Fruit fly (Drosophila melanogaster) whole organism, embryonic: ENCODE results near the gene Bacc.

Experiments used
- Atf-2 ChIP-seq: fragments of 200-800 bp; sonication (Bioruptor generic); optimal IDR thresholded peaks from 2 replicates; lab custom pipeline; 2016; ENCODE audit warnings: missing biosample characterization, missing genetic modification characterization
- CG10979 ChIP-seq: fragments of 200-800 bp; sonication (Bioruptor generic); optimal IDR thresholded peaks from 2 replicates; lab custom pipeline; 2018; ENCODE audit warnings: missing biosample characterization, mild to moderate bottlenecking, missing genetic modification characterization, moderate library complexity
- CG11085 ChIP-seq: fragments of 200-800 bp; sonication (Bioruptor generic); IDR thresholded peaks from 2 replicates; pipeline ENCODE4 v1.3.6; 2022; ENCODE audit warnings: missing biosample characterization, missing genetic modification characterization
- CG12236 ChIP-seq: fragments of 200-800 bp; sonication (Bioruptor generic); optimal IDR thresholded peaks from 2 replicates; lab custom pipeline; 2016; ENCODE audit warnings: missing biosample characterization, missing genetic modification characterization
- CG12299 ChIP-seq: fragments of 200-800 bp; sonication (Bioruptor generic); optimal IDR thresholded peaks from 2 replicates; lab custom pipeline; 2018; ENCODE audit warnings: missing biosample characterization, mild to moderate bottlenecking, missing genetic modification characterization
- CG13287 ChIP-seq: fragments of 200-800 bp; sonication (Bioruptor generic); IDR thresholded peaks from 2 replicates; pipeline ENCODE4 v1.3.6; 2022; ENCODE audit warnings: missing biosample characterization, missing genetic modification characterization; ENCODE audit not compliant: partially characterized antibody
- CG13296 ChIP-seq: fragments of 200-800 bp; sonication (Bioruptor generic); optimal IDR thresholded peaks from 3 replicates; lab custom pipeline; 2018; ENCODE audit warnings: missing biosample characterization, mild to moderate bottlenecking, missing genetic modification characterization
- CG15514 ChIP-seq: fragments of 200-800 bp; sonication (Bioruptor generic); optimal IDR thresholded peaks from 3 replicates; lab custom pipeline; 2017; ENCODE audit warnings: missing biosample characterization, missing genetic modification characterization, mild to moderate bottlenecking, moderate library complexity, missing genetic modification reagents
- CG1603 ChIP-seq: fragments of 200-800 bp; sonication (Bioruptor generic); optimal IDR thresholded peaks from 2 replicates; lab custom pipeline; 2019; ENCODE audit warnings: missing biosample characterization, mild to moderate bottlenecking, missing genetic modification characterization, moderate library complexity
- CG16779 ChIP-seq: fragments of 200-800 bp; sonication (Bioruptor generic); IDR thresholded peaks from 2 replicates; pipeline ENCODE4 v1.3.6; 2022; ENCODE audit warnings: missing biosample characterization, missing genetic modification characterization
- CG17802 ChIP-seq: fragments of 200-800 bp; sonication (Bioruptor generic); optimal IDR thresholded peaks from 2 replicates; lab custom pipeline; 2018; ENCODE audit warnings: missing biosample characterization, mild to moderate bottlenecking, missing genetic modification characterization, moderate library complexity
- CG18011 ChIP-seq: fragments of 200-800 bp; sonication (Bioruptor generic); optimal IDR thresholded peaks from 2 replicates; lab custom pipeline; 2017; ENCODE audit warnings: missing biosample characterization, missing genetic modification characterization, mild to moderate bottlenecking, moderate library complexity, missing genotype
- CG18476 ChIP-seq: fragments of 200-800 bp; sonication (Bioruptor generic); optimal IDR thresholded peaks from 2 replicates; lab custom pipeline; 2016; ENCODE audit warnings: missing biosample characterization, mild to moderate bottlenecking, missing genetic modification characterization
- CG18599 ChIP-seq: fragments of 200-800 bp; sonication (Bioruptor generic); optimal IDR thresholded peaks from 3 replicates; lab custom pipeline; 2017; ENCODE audit warnings: missing biosample characterization, missing genetic modification characterization, mild to moderate bottlenecking, moderate library complexity, missing genetic modification reagents
- CG2202 ChIP-seq: fragments of 200-800 bp; sonication (Bioruptor generic); optimal IDR thresholded peaks from 2 replicates; lab custom pipeline; 2018; ENCODE audit warnings: missing biosample characterization, mild to moderate bottlenecking, missing genetic modification characterization
- CG32767 ChIP-seq: fragments of 200-800 bp; sonication (Bioruptor generic); IDR thresholded peaks from 2 replicates; pipeline ENCODE4 v1.3.6; 2022; ENCODE audit warnings: missing biosample characterization, missing genetic modification characterization
- CG3995 ChIP-seq: fragments of 200-800 bp; sonication (Bioruptor generic); optimal IDR thresholded peaks from 3 replicates; lab custom pipeline; 2016; ENCODE audit warnings: missing biosample characterization, missing genetic modification characterization
- CG4328 ChIP-seq: fragments of 200-800 bp; sonication (Bioruptor generic); optimal IDR thresholded peaks from 3 replicates; lab custom pipeline; 2017; ENCODE audit warnings: missing biosample characterization, missing genetic modification reagents, missing genetic modification characterization
- CG4820 ChIP-seq: fragments of 200-800 bp; sonication (Bioruptor generic); optimal IDR thresholded peaks from 3 replicates; lab custom pipeline; 2016; ENCODE audit warnings: missing biosample characterization, missing genetic modification characterization
- CG6683 ChIP-seq: fragments of 200-800 bp; sonication (Bioruptor generic); optimal IDR thresholded peaks from 2 replicates; lab custom pipeline; 2017; ENCODE audit warnings: missing biosample characterization, mild to moderate bottlenecking, missing genetic modification characterization, missing genetic modification reagents
- CG8281 ChIP-seq: fragments of 200-800 bp; sonication (Bioruptor generic); optimal IDR thresholded peaks from 2 replicates; lab custom pipeline; 2018; ENCODE audit warnings: missing biosample characterization, mild to moderate bottlenecking, missing genetic modification characterization, moderate library complexity
- D19A ChIP-seq: fragments of 200-800 bp; optimal IDR thresholded peaks from 3 replicates; lab custom pipeline; 2019; ENCODE audit warnings: missing biosample characterization, mild to moderate bottlenecking, missing genetic modification characterization, moderate library complexity
- Dad ChIP-seq: fragments of 200-800 bp; sonication (Bioruptor generic); optimal IDR thresholded peaks from 3 replicates; lab custom pipeline; 2016; ENCODE audit warnings: missing biosample characterization, missing genetic modification characterization
- Dfd ChIP-seq, 2 experiments: fragments of >200 bp; optimal IDR thresholded peaks; 2 replicates each; lab custom pipeline; 2017; ENCODE audit warnings: missing biosample characterization in 2 of 2, missing genetic modification characterization in 2 of 2
- E2f1 ChIP-seq: fragments of 200-800 bp; sonication (Bioruptor generic); IDR thresholded peaks from 2 replicates; pipeline ENCODE4 v1.3.6; 2022; ENCODE audit warnings: missing biosample characterization, missing genetic modification characterization
- E2f2 ChIP-seq: fragments of 200-800 bp; sonication (Bioruptor generic); IDR thresholded peaks from 2 replicates; pipeline ENCODE4 v1.3.6; 2022; ENCODE audit warnings: missing biosample characterization, missing genetic modification characterization
- Fer1 ChIP-seq: fragments of 200-800 bp; sonication (Bioruptor generic); optimal IDR thresholded peaks from 2 replicates; lab custom pipeline; 2017; ENCODE audit warnings: missing biosample characterization, mild to moderate bottlenecking, missing genetic modification characterization
- Lhr ChIP-seq: fragments of 200-800 bp; sonication (Bioruptor generic); optimal IDR thresholded peaks from 3 replicates; lab custom pipeline; 2017; ENCODE audit warnings: mild to moderate bottlenecking, missing biosample characterization, missing genetic modification reagents, missing genetic modification characterization
- Lim3 ChIP-seq: fragments of 200-800 bp; sonication (Bioruptor generic); IDR thresholded peaks from 2 replicates; pipeline ENCODE4 v1.3.6; 2022; ENCODE audit warnings: missing biosample characterization, missing genetic modification characterization
- Oli ChIP-seq: fragments of 200-800 bp; sonication (Bioruptor generic); optimal IDR thresholded peaks from 2 replicates; lab custom pipeline; 2018; ENCODE audit warnings: missing biosample characterization, mild to moderate bottlenecking, missing genetic modification characterization, moderate library complexity
- PHDP ChIP-seq: fragments of 200-800 bp; sonication (Bioruptor generic); optimal IDR thresholded peaks from 3 replicates; lab custom pipeline; 2018; ENCODE audit warnings: missing biosample characterization, mild to moderate bottlenecking, missing genetic modification characterization, moderate library complexity
- Poxn ChIP-seq: fragments of 200-800 bp; sonication (Bioruptor generic); IDR thresholded peaks from 2 replicates; pipeline ENCODE4 v1.3.6; 2022; ENCODE audit warnings: missing biosample characterization, missing genetic modification characterization
- Sry-δ ChIP-seq: fragments of 200-800 bp; sonication (Bioruptor generic); optimal IDR thresholded peaks from 2 replicates; lab custom pipeline; 2016; ENCODE audit warnings: missing biosample characterization, missing genetic modification characterization
- TFAM ChIP-seq: fragments of 200-800 bp; sonication (Bioruptor generic); optimal IDR thresholded peaks from 2 replicates; lab custom pipeline; 2017; ENCODE audit warnings: missing biosample characterization, missing genetic modification characterization, inconsistent platforms
- ara ChIP-seq: fragments of 200-800 bp; sonication (Bioruptor generic); IDR thresholded peaks from 2 replicates; pipeline ENCODE4 v1.3.6; 2022; ENCODE audit warnings: missing biosample characterization, missing genetic modification characterization
- ato ChIP-seq: fragments of 200-800 bp; sonication (Bioruptor generic); IDR thresholded peaks from 2 replicates; pipeline ENCODE4 v1.3.6; 2022; ENCODE audit warnings: missing biosample characterization, missing genetic modification characterization; ENCODE audit not compliant: partially characterized antibody
- chif ChIP-seq, 2 experiments: fragments of 200-800 bp; sonication (Bioruptor generic); optimal IDR thresholded peaks; 3 replicates each; lab custom pipeline; 2016; ENCODE audit warnings: missing biosample characterization in 2 of 2, missing genetic modification characterization in 2 of 2
- emc ChIP-seq: fragments of 200-800 bp; sonication (Bioruptor generic); optimal IDR thresholded peaks from 2 replicates; lab custom pipeline; 2016; ENCODE audit warnings: missing biosample characterization, missing genetic modification characterization
- en ChIP-seq: fragments of 200-800 bp; sonication (Bioruptor generic); optimal IDR thresholded peaks from 2 replicates; lab custom pipeline; 2016; ENCODE audit warnings: missing biosample characterization, missing genetic modification characterization
- gce ChIP-seq: fragments of 200-800 bp; sonication (Bioruptor generic); IDR thresholded peaks from 3 replicates; pipeline ENCODE4 v1.3.6; 2022; ENCODE audit warnings: missing biosample characterization, missing genetic modification characterization
- h ChIP-seq: fragments of >200 bp; optimal IDR thresholded peaks from 2 replicates; lab custom pipeline; 2017
- hb ChIP-seq: fragments of 200-800 bp; sonication (Bioruptor generic); IDR thresholded peaks from 3 replicates; pipeline ENCODE4 v1.3.6; 2022; ENCODE audit warnings: missing biosample characterization, missing genetic modification characterization; ENCODE audit not compliant: partially characterized antibody
- inv ChIP-seq: fragments of 200-800 bp; sonication (Bioruptor generic); IDR thresholded peaks from 2 replicates; pipeline ENCODE4 v1.3.6; 2022; ENCODE audit warnings: missing biosample characterization, missing genetic modification characterization; ENCODE audit not compliant: partially characterized antibody
- lab ChIP-seq: fragments of 200-800 bp; sonication (Bioruptor generic); optimal IDR thresholded peaks from 3 replicates; lab custom pipeline; 2017; ENCODE audit warnings: missing biosample characterization, missing genetic modification characterization, mild to moderate bottlenecking, moderate library complexity, missing genetic modification reagents
- lov ChIP-seq, 2 experiments: fragments of 200-800 bp in 1 of 2; fragments of >200 bp in 1 of 2; sonication (Bioruptor generic) in 1 of 2; IDR thresholded peaks in 1 of 2; optimal IDR thresholded peaks in 1 of 2; 2 replicates in 1 of 2; 3 replicates in 1 of 2; pipeline versions ENCODE4 v1.3.6 to Lab custom; 2017 to 2022; ENCODE audit warnings: missing biosample characterization in 1 of 2, missing genetic modification characterization in 1 of 2
- pita ChIP-seq: fragments of 200-800 bp; sonication (Bioruptor generic); optimal IDR thresholded peaks from 2 replicates; lab custom pipeline; 2017; ENCODE audit warnings: missing biosample characterization, mild to moderate bottlenecking, missing genetic modification characterization
- pros ChIP-seq: fragments of 200-800 bp; sonication (Bioruptor generic); optimal IDR thresholded peaks from 3 replicates; lab custom pipeline; 2019; ENCODE audit warnings: missing biosample characterization, mild to moderate bottlenecking, missing genetic modification characterization, moderate library complexity
- salm ChIP-seq: fragments of 200-800 bp; sonication (Bioruptor generic); optimal IDR thresholded peaks from 2 replicates; lab custom pipeline; 2018; ENCODE audit warnings: missing biosample characterization, mild to moderate bottlenecking, missing genetic modification characterization
- sqz ChIP-seq: fragments of 200-800 bp; sonication (Bioruptor generic); optimal IDR thresholded peaks from 3 replicates; lab custom pipeline; 2018; ENCODE audit warnings: missing biosample characterization, mild to moderate bottlenecking, missing genetic modification characterization
- tgo ChIP-seq: fragments of 200-800 bp; sonication (Bioruptor generic); IDR thresholded peaks from 3 replicates; pipeline ENCODE4 v1.3.6; 2022; ENCODE audit warnings: missing biosample characterization, missing genetic modification characterization

The Bacc gene

DNA sequence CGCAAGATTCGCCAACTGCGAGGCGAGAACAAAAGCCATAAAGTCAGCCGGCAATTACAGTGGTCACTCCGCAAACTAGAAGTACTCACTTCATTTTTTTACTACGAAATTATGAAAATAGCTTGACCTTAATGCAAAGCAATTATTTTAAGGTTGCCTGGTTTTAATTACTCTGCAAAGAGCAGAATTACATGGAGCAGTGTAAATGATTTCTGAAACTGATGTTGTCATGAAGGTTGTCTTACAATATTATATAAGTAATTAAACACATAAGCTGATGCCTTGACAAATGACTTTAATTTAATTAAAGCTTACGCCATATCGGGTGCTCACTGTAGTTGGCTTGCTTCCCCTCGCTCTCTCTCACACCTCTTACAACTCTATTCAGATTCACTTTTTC is 18.0 kb upstream of the Bacc start (continued):
- TF ChIP-seq CG18599, result peak; percentile 76
- no peak for TF ChIP-seq pros (GFP tag; lab: Kevin White, UChicago)
- TF ChIP-seq Lhr (GFP tag; lab: Kevin White, UChicago), result no peak
- no peak for TF ChIP-seq Dad (GFP tag; lab: Kevin White, UChicago)
- no peak for TF ChIP-seq CG13287 (GFP tag; lab: Robert Waterston, UW)
- peak; percentile 28; the same call in 1 of the 2 replicates for TF ChIP-seq E2f2 (GFP tag; lab: Robert Waterston, UW)
- no peak for TF ChIP-seq Sry-δ
- TF ChIP-seq E2f1 (GFP tag; lab: Robert Waterston, UW), result no peak
- peak; percentile 45 for TF ChIP-seq CG15514
- peak; percentile 18 for TF ChIP-seq CG1603 (tag; lab: Kevin White, UChicago)
- TF ChIP-seq CG4820 (GFP tag; lab: Kevin White, UChicago), result peak; percentile 30
- no peak for TF ChIP-seq CG16779 (GFP tag; lab: Robert Waterston, UW)
- peak; percentile 11 for TF ChIP-seq CG18011 (GFP tag; lab: Kevin White, UChicago)
- TF ChIP-seq TFAM (GFP tag; lab: Kevin White, UChicago), result no peak
- no peak for TF ChIP-seq ato (GFP tag; lab: Robert Waterston, UW)
- 0 out of 2 replicates have a peak, but pooled peaks have one; percentile 11 for TF ChIP-seq Poxn (GFP tag; lab: Robert Waterston, UW)
- no peak for TF ChIP-seq CG6683 (GFP tag; lab: Kevin White, UChicago)
- no peak for TF ChIP-seq CG18476 (GFP tag; lab: Kevin White, UChicago)
- no peak for TF ChIP-seq CG8281 (tag; lab: Kevin White, UChicago)
- TF ChIP-seq Dfd (GFP tag; optimal IDR thresholded peaks at IDR 0.05; lab: Kevin White, UChicago), result no peak
- peak in 1 of 2 experiments; percentile 4 for TF ChIP-seq chif (GFP tag; optimal IDR thresholded peaks at IDR 0.05; lab: Kevin White, UChicago)
- no peak for TF ChIP-seq lov (optimal IDR thresholded peaks at IDR 0.05; lab: Kevin White, UChicago)
- no peak for TF ChIP-seq lov (GFP tag; IDR thresholded peaks at IDR 0.05; lab: Robert Waterston, UW)
- TF ChIP-seq CG2202, result no peak
- no peak for TF ChIP-seq CG17802 (tag; lab: Kevin White, UChicago)
- no peak for TF ChIP-seq en (GFP tag; lab: Kevin White, UChicago)
- no peak for TF ChIP-seq emc (GFP tag; lab: Kevin White, UChicago)
- TF ChIP-seq Fer1, result peak; percentile 69
- TF ChIP-seq CG11085 (GFP tag; lab: Robert Waterston, UW), result no peak
- no peak for TF ChIP-seq salm
- TF ChIP-seq inv (GFP tag; lab: Robert Waterston, UW), result no peak
- no peak for TF ChIP-seq ara (GFP tag; lab: Robert Waterston, UW)
- TF ChIP-seq Oli (tag; lab: Kevin White, UChicago), result peak; percentile 38
- TF ChIP-seq Lim3 (GFP tag; lab: Robert Waterston, UW), result no peak
- no peak for TF ChIP-seq CG12236 (GFP tag; lab: Kevin White, UChicago)
- TF ChIP-seq Atf-2 (GFP tag; lab: Kevin White, UChicago), result peak; percentile 19
- peak; percentile 66 for TF ChIP-seq CG13296 (GFP tag; lab: Kevin White, UChicago)
- TF ChIP-seq hb (GFP tag; lab: Robert Waterston, UW), result no peak
- TF ChIP-seq CG3995 (GFP tag; lab: Kevin White, UChicago), result peak; percentile 16
- TF ChIP-seq sqz, result no peak
- TF ChIP-seq CG12299 (tag; lab: Kevin White, UChicago), result no peak
- TF ChIP-seq CG4328, result no peak
- peak; percentile 2 for TF ChIP-seq CG10979 (tag; lab: Kevin White, UChicago)
- no peak for TF ChIP-seq gce (GFP tag; lab: Robert Waterston, UW)
- TF ChIP-seq PHDP, result peak; percentile 52
- TF ChIP-seq CG32767 (GFP tag; lab: Robert Waterston, UW), result no peak
- peak; percentile 22; the same call in 2 of the 3 replicates for TF ChIP-seq tgo
- no peak for TF ChIP-seq pita (GFP tag; lab: Kevin White, UChicago)
- peak; percentile 17 for TF ChIP-seq D19A
- no peak for TF ChIP-seq h
- peak; percentile 74 for TF ChIP-seq lab (GFP tag; lab: Kevin White, UChicago)
